Worm (Caenorhabditis elegans): Measurements from ENCODE around the gene fip-1.

The fip-1 gene

ce11 chrIII:8654400-8654980 lies 14.9 kb downstream of the fip-1 start:
- no peak for TF ChIP-seq hlh-26 (GFP tag; conservative IDR thresholded peaks at IDR 0.05)
- TF ChIP-seq somi-1 (GFP tag; optimal IDR thresholded peaks at IDR 0.05): peak; percentile 33
- no peak for TF ChIP-seq T07F8.4 (tag; optimal IDR thresholded peaks at IDR 0.05)

ce11 chrIII:8655412-8655811 lies 15.9 kb downstream of the fip-1 start:
- TF ChIP-seq B0261.1 (tag; optimal IDR thresholded peaks at IDR 0.05) (no peak), ztf-26 (tag; optimal IDR thresholded peaks at IDR 0.05) (peak; percentile 14)

ce11 chrIII:8656055-8656454 lies 16.5 kb downstream of the fip-1 start:
- TF ChIP-seq attf-5 (GFP tag; optimal IDR thresholded peaks at IDR 0.05) (no peak), cebp-1 (GFP tag; IDR thresholded peaks at IDR 0.05) (no peak), cebp-1 (tag; optimal IDR thresholded peaks at IDR 0.05) (peak; percentile 29)

ce11 chrIII:8656957-8657356 lies 17.4 kb downstream of the fip-1 start:
- TF ChIP-seq ztf-25 (GFP tag; IDR thresholded peaks at IDR 0.05) (no peak), ceh-40 (GFP tag; IDR thresholded peaks at IDR 0.05) (no peak), lsl-1 (GFP tag; optimal IDR thresholded peaks at IDR 0.05) (no peak), mxl-1 (tag; optimal IDR thresholded peaks at IDR 0.05) (no peak), unc-62 (GFP tag; optimal IDR thresholded peaks at IDR 0.05) (no peak), lin-40 (tag; optimal IDR thresholded peaks at IDR 0.05) (peak; percentile 10), egl-18 (GFP tag; IDR thresholded peaks at IDR 0.05) (no peak), snpc-3.4 (tag; optimal IDR thresholded peaks at IDR 0.05) (no peak), xnd-1 (tag; optimal IDR thresholded peaks at IDR 0.05) (no peak), F23B12.7 (tag; optimal IDR thresholded peaks at IDR 0.05; ENCODE audit: insufficient read depth) (no peak), snpc-4 (GFP tag; optimal IDR thresholded peaks at IDR 0.05) (no peak), snpc-4 (tag; optimal IDR thresholded peaks at IDR 0.05) (no peak), cebp-1 (GFP tag; IDR thresholded peaks at IDR 0.05) (no peak), cebp-1 (tag; optimal IDR thresholded peaks at IDR 0.05) (peak; percentile 21), nhr-120 (GFP tag; IDR thresholded peaks at IDR 0.05) (no peak), Y53G8AR.9 (GFP tag; conservative IDR thresholded peaks at IDR 0.05) (no peak), Y67H2A.10 (GFP tag; conservative IDR thresholded peaks at IDR 0.05) (no peak), tbp1 (GFP tag; optimal IDR thresholded peaks at IDR 0.05) (peak; percentile 47), ztf-26 (tag; optimal IDR thresholded peaks at IDR 0.05) (no peak), ekl-4 (GFP tag; IDR thresholded peaks at IDR 0.05) (no peak), hmg-1.2 (GFP tag; IDR thresholded peaks at IDR 0.05) (no peak), Y95B8A.8 (GFP tag; IDR thresholded peaks at IDR 0.05) (no peak), snpc-1.3 (tag; optimal IDR thresholded peaks at IDR 0.05; ENCODE audit: insufficient read depth) (no peak), let-607 (tag; optimal IDR thresholded peaks at IDR 0.05) (peak in 1 of 2 experiments; percentile 20), nfya-2 (GFP tag; IDR thresholded peaks at IDR 0.05) (no peak), tlf-1 (GFP tag; optimal IDR thresholded peaks at IDR 0.05) (no peak), attf-5 (GFP tag; optimal IDR thresholded peaks at IDR 0.05) (no peak), hmg-20 (GFP tag; IDR thresholded peaks at IDR 0.05) (no peak), nhr-80 (tag; optimal IDR thresholded peaks at IDR 0.05) (peak; percentile 76)

All from whole organism, young adult.